Worm (Caenorhabditis elegans): ENCODE measurements around the gene str-214.

DNA sequence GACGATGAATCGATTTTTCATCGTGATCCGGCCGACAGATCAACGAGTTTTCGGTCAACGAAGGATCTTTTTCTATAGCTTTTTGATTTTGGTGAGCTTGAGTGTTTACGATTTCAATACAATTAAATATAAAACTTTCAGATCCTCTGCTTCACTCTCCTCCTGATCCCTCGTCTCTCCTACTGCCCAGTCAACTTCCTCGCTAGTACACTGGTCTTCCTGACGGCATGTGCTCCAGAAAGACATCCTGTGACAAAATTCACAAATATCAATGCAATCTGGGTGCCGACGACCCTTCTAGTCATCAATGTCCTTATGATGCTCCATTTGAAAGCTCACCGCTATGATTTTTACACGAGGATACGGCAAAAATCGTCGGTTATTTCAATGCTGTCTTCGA, 6.8 kb upstream of the str-214 start:
- TF ChIP-seq hmg-4 (GFP tag; optimal IDR thresholded peaks at IDR 0.05) (no peak), ama-1 (optimal IDR thresholded peaks at IDR 0.05) (no peak), tbx-37 (GFP tag; conservative IDR thresholded peaks at IDR 0.05) (no peak), hnd-1 (tag; optimal IDR thresholded peaks at IDR 0.05) (no peak), hmbx-1 (tag; optimal IDR thresholded peaks at IDR 0.05) (no peak), tra-4 (tag; optimal IDR thresholded peaks at IDR 0.05) (no peak), sea-1 (GFP tag; conservative IDR thresholded peaks at IDR 0.05) (no peak), flt-1 (GFP tag; IDR thresholded peaks at IDR 0.05) (no peak), ceh-13 (GFP tag; optimal IDR thresholded peaks at IDR 0.05) (no peak), aly-1 (tag; optimal IDR thresholded peaks at IDR 0.05) (no peak)
